Worm (Caenorhabditis elegans) whole organism, late embryonic: ENCODE results near the gene mel-32.

Source experiments
- ama-1 ChIP-seq: fragments of 150-350 bp; optimal IDR thresholded peaks from 2 replicates; lab custom pipeline; 2014
- ceh-24 ChIP-seq: sonication (generic microtip); optimal IDR thresholded peaks from 2 replicates; lab custom pipeline; 2016; ENCODE audit warnings: mild to moderate bottlenecking, missing genetic modification characterization, missing compliant biosample characterization
- ceh-30 ChIP-seq: fragments of 150-350 bp; optimal IDR thresholded peaks from 2 replicates; lab custom pipeline; 2014; ENCODE audit warnings: missing biosample characterization, missing genetic modification characterization
- ets-4 ChIP-seq: sonication (generic microtip); optimal IDR thresholded peaks from 2 replicates; lab custom pipeline; 2016; ENCODE audit warnings: missing genetic modification characterization, missing compliant biosample characterization
- unc-3 ChIP-seq, 2 experiments: fragments of 200-800 bp in 1 of 2; sonication (Bioruptor generic) in 1 of 2; sonication (generic microtip) in 1 of 2; conservative IDR thresholded peaks in 1 of 2; optimal IDR thresholded peaks in 1 of 2; 2 replicates each; pipeline versions ENCODE4 v1.3.6 to Lab custom; 2016 to 2022; ENCODE audit warnings: missing compliant biosample characterization in 2 of 2, missing genetic modification characterization in 2 of 2, missing genetic modification reagents in 1 of 2

DNA sequence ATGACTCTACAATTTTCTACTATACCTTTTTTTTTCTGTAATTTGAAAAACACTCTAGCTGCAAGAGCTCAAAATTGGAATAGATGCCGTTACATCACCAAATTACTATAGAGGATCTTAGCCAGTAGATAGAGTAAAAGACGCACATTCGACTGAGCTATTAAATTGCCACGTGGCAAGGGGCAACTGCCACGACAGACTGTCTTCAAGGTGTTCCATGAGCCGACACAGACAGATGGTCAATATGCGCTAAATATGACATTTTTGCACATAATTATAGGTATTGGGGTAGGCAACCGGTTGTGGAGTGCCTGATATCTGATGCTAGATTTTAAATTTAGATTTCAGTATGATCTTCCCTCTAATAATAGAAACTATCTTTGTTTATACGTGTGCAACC, 36.6 kb upstream of the mel-32 start:
- TF ChIP-seq unc-3 (GFP tag; conservative IDR thresholded peaks at IDR 0.05; lab: Robert Waterston, UW): no peak
- TF ChIP-seq unc-3 (tag; optimal IDR thresholded peaks at IDR 0.05; lab: Kevin White, UChicago): no peak
- TF ChIP-seq ceh-30 (tag; lab: Kevin White, UChicago): no peak
- TF ChIP-seq ceh-24 (tag; lab: Kevin White, UChicago): no peak
- TF ChIP-seq ets-4 (tag; lab: Kevin White, UChicago): no peak
- TF ChIP-seq ama-1 (lab: Kevin White, UChicago): no peak
